Worm (Caenorhabditis elegans): Measurements from ENCODE around the gene C18A11.4.

The C18A11.4 gene

DNA sequence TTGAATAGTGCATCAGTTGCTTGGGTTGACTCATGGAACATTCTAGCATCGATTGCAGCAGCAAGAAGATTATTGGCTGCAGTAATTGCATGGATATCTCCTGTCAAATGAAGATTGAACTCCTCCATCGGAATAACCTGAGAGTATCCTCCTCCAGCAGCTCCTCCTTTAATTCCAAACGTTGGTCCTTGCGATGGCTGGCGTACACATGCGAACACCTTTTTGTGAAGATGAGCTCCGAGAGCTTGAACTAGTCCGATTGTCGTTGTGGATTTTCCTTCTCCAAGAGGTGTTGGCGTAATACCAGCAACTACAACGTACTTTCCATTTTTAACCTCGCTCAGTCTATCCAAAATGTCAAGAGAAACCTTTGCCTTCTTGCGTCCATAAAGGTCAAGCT is 37.4 kb downstream of the C18A11.4 start:
- no peak for TF ChIP-seq unc-62 (GFP tag; optimal IDR thresholded peaks at IDR 0.05)

DNA sequence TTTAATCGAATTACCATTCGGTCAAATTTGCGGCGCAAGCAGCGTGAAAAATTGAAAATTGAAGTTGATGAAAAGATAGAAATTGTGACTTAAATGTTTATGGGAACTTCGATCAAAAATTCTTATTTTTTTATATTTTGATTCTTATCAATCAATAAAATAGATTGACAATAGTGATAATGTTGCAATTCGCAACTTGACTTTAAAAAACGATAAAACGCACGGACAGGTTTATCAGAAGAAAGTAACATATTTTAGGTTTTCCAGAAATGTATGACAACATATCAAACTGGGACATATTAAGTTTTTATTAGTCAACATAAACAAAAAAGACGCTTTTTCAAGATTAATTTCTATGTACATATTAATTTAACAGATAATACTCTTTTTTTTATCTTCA is 38.0 kb downstream of the C18A11.4 start:
- no peak for TF ChIP-seq unc-62 (GFP tag; optimal IDR thresholded peaks at IDR 0.05)

DNA sequence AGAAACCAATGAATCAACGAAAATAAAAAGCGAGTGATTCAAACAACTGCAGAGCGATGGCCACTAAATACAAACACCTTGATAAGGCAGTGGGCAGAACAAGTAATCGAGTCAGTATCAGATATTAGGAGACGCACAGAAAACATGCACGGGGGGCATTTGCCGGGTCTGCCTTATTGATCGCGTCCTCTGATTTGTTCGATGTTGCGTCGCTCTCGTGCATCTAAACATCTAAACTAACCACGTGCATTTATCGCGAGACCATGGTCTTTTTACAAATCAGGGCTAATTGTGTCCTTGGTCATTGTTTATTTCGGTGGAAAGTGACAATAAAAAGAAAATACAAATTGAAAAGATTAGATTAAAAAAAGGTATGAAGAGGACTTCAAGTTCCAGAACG is 38.6 kb downstream of the C18A11.4 start, which contains the start of gene K07E3.4:
K07E3.4 (minus strand) TSS at position 100 of the 400 bp plus-strand sequence.
- no peak for TF ChIP-seq unc-62 (GFP tag; optimal IDR thresholded peaks at IDR 0.05)

DNA sequence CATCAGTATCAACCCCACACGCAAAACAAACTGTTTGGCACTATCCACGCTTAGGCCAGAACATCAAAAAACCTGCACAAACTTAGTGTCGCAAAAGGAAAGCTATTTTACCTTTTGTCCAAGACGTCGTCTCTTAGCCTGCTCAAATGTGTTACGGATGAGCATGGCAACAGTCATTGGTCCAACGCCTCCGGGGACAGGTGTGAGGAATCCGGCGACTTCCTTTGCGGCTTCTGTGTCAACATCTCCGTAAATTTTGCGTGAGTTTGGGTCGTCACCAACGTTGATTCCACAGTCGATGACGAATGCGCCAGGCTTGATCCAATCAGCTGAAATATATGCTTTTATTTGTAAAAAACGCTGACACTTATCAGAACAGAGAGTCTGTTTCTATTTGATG is 39.4 kb downstream of the C18A11.4 start:
- no peak for TF ChIP-seq unc-62 (GFP tag; optimal IDR thresholded peaks at IDR 0.05)

DNA sequence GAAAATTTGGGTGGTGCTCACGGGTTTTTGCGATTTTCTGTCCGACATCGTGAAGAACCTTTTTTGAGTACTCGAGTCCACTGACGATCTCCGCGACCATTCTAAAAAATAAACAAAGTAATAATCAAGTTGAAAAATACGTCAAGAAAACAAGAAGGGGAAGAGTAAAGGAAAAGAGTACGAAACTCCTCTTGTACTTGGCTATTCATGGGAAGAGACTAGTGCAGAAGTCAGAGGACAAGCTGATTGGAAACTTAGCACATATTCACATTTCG is 41.1 kb downstream of the C18A11.4 start, which contains the start of gene dao-3:
dao-3 (minus strand) TSS at position 101 of the 275 bp plus-strand sequence.
- TF ChIP-seq unc-62 (GFP tag; optimal IDR thresholded peaks at IDR 0.05): no peak

DNA sequence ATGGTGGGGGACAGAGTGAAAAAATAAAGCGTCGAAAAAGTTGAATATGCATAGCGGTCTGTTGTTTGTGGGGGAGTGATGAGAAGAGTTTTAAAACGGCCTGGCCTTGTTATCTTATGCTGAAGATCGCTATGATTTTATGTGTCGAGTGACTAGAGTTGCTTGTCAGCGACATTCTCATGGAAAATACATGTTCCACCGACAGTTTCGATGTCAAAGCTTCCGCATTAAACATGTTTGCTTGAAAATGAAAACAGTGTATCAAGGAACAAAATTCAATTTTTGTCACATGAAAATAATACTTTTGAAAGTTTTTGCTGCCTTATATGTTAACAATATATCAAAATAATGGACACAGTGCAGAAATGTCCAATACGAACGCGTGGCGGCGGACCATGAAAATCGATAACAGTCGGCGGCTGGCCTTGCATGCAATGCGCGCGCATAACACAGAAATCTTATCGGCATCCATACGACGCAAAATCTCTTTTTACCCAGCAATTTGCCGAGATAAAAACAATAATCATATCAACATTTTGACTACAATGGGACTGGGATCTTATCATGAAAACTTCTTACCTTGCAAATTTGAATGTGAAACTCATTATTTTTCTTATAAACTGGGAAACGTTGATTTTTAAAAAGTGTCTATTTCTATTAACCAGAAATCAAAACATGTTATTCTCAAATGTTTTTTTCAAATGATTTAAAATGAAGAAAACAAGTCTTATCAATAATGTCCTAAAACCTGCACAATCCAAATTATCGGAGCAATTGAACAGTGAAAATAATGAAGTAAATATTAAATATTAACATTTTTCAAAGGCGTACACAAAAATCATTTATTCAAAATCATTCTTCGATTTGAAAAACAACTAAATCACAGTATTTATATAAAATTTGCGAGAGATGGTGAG is 41.7 kb downstream of the C18A11.4 start:
- no peak for TF ChIP-seq unc-62 (GFP tag; optimal IDR thresholded peaks at IDR 0.05)

DNA sequence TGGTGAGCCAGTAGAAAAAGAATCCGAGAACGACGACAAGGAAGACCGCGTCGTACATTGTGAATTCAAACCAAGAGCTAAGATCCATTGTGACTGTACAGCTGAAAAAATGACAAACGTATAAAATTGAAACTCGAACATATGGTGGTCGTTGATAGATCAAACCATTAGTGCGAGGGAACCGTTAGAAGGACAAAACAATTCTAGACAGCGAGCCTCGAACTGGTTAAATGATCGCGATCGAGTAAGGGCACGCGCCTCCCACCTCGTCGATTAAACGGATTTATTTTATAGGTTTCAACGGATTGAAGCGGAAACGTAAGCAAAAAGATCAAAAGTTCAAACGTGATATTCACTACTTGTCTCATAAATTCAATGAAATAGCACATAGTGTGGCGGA is 43.2 kb downstream of the C18A11.4 start, which contains the start of gene vem-1:
vem-1 (minus strand) TSS at position 101 of the 400 bp plus-strand sequence.
- TF ChIP-seq unc-62 (GFP tag; optimal IDR thresholded peaks at IDR 0.05): no peak

DNA sequence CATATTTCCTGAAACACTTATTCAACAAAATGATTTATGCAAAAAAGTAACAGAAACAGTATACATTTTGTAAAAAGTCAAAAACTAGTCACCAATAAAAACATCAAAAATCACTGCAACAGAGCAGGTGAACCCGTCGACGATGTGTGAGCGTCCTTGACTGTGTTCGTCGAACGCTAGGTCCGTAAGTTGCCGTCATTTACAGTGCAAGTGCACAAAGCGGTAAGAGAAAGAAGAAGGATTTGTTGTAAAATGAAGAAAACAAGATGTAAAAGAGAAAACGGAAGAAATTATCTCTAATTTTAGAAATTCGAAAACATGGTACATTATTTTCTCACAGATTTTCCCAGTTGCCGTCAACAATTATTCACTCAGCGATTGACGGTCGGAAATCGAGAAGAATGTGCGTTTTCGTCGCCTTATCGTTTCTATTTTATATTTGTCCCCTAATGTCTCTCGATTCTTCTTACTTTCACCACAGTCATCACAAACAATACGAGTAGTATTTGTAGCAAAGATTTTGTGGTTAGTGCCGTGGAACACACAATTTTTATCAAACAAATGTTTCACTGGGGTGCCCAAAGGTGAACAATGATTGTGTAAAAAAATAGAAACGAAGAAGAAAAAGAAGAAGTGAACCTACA is 44.1 kb downstream of the C18A11.4 start:
- no peak for TF ChIP-seq unc-62 (GFP tag; optimal IDR thresholded peaks at IDR 0.05)

DNA sequence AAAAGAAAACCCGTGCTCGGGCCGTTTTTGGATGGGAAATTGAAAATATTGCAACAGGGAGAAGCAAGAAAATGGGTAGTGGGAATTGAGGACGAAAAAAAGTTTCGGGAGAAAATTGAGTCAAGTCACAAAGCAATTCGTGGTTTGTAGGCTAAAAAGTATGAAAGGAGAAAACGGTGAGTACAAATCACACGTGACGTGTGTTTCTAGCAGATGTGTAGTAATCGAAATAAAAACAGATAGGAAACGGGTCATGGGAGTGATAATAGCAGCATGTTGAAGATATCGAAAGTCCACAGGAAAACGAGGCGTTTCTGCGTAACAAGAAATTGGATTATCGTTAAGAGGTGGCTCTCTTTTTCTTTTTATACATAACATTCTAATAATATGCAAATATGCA is 44.6 kb downstream of the C18A11.4 start:
- TF ChIP-seq unc-62 (GFP tag; optimal IDR thresholded peaks at IDR 0.05): no peak
